Fruit fly (Drosophila melanogaster): ENCODE measurements around the gene FER.

FER gene

DNA sequence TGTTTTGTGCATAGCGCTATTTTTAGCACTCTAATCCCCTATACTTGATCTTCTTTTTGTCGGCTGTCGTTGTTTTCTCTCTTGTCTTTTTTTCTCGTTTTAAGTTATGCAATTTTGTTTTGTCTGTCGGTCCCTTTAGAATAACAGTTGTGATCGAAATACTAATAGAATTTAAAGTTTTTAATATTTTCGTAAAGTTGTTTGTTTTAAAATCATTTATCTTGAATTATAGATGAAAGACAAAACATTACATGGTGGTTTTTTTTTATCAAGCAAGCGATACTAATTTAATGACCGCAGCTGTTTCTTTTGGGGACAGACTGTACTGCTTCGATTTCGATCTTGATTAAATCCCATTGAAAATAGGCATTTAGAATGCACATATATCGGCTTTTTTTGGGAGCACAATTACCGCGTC lies 49.5 kb downstream of the FER start (continued):
- peak; percentile 17; the same call in 1 of the 2 replicates for TF ChIP-seq E2f2 (GFP tag; IDR thresholded peaks at IDR 0.05)
- TF ChIP-seq CG10979 (tag; optimal IDR thresholded peaks at IDR 0.05) = peak; percentile 58
- TF ChIP-seq Dek (tag; optimal IDR thresholded peaks at IDR 0.05) = no peak
- TF ChIP-seq CG2116 (GFP tag; optimal IDR thresholded peaks at IDR 0.05) = no peak
- no peak for TF ChIP-seq lov (optimal IDR thresholded peaks at IDR 0.05)
- TF ChIP-seq lov (GFP tag; IDR thresholded peaks at IDR 0.05) = no peak
- no peak for TF ChIP-seq CG3281 (GFP tag; optimal IDR thresholded peaks at IDR 0.05)
- TF ChIP-seq abd-A (tag; optimal IDR thresholded peaks at IDR 0.05) = no peak
- no peak for TF ChIP-seq CG18011 (GFP tag; optimal IDR thresholded peaks at IDR 0.05)
- peak; percentile 17 for TF ChIP-seq Hr3 (GFP tag; optimal IDR thresholded peaks at IDR 0.05)
- TF ChIP-seq CG6813 (GFP tag; optimal IDR thresholded peaks at IDR 0.05) = no peak
- no peak for TF ChIP-seq CG4282 (GFP tag; optimal IDR thresholded peaks at IDR 0.05)
- no peak for TF ChIP-seq rib (GFP tag; IDR thresholded peaks at IDR 0.05)
- TF ChIP-seq ttk (GFP tag; IDR thresholded peaks at IDR 0.05) = 0 out of 2 replicates have a peak, but pooled peaks have one; percentile 33
- no peak for TF ChIP-seq esg (GFP tag; conservative IDR thresholded peaks at IDR 0.05)
- peak; percentile 40 for TF ChIP-seq CG30403 (GFP tag; optimal IDR thresholded peaks at IDR 0.05)
- TF ChIP-seq exex (tag; optimal IDR thresholded peaks at IDR 0.05) = no peak
- TF ChIP-seq CG43689 (GFP tag; IDR thresholded peaks at IDR 0.05) = no peak
- TF ChIP-seq klu (GFP tag; IDR thresholded peaks at IDR 0.05) = no peak
- TF ChIP-seq CG10366 (GFP tag; IDR thresholded peaks at IDR 0.05) = peak; percentile 49
- peak in 1 of 2 experiments; percentile 23 for TF ChIP-seq Hr78 (GFP tag; optimal IDR thresholded peaks at IDR 0.05)
- TF ChIP-seq CG13123 (GFP tag; optimal IDR thresholded peaks at IDR 0.05) = no peak
- TF ChIP-seq CG15696 (tag; optimal IDR thresholded peaks at IDR 0.05) = no peak
- TF ChIP-seq CG3995 (GFP tag; optimal IDR thresholded peaks at IDR 0.05) = no peak
- peak; percentile 59 for TF ChIP-seq Xbp1 (GFP tag; optimal IDR thresholded peaks at IDR 0.05)
- no peak for TF ChIP-seq E2f1 (GFP tag; IDR thresholded peaks at IDR 0.05)
- TF ChIP-seq CG15514 (GFP tag; optimal IDR thresholded peaks at IDR 0.05) = no peak
- TF ChIP-seq lmd (GFP tag; IDR thresholded peaks at IDR 0.05) = peak; percentile 4; the same call in 1 of the 2 replicates
- TF ChIP-seq CG6175 (GFP tag; IDR thresholded peaks at IDR 0.05) = no peak
- TF ChIP-seq row (GFP tag; IDR thresholded peaks at IDR 0.05) = peak; percentile 54; the same call in 2 of the 3 replicates
- peak; percentile 52 for TF ChIP-seq gcm (GFP tag; optimal IDR thresholded peaks at IDR 0.05)
- TF ChIP-seq tll (GFP tag; optimal IDR thresholded peaks at IDR 0.05) = no peak
- TF ChIP-seq CG6689 (GFP tag; IDR thresholded peaks at IDR 0.05) = no peak
- TF ChIP-seq CG4854 (GFP tag; optimal IDR thresholded peaks at IDR 0.05) = no peak
- peak; percentile 42 for TF ChIP-seq Meics (GFP tag; optimal IDR thresholded peaks at IDR 0.05)
- TF ChIP-seq Camta (GFP tag; optimal IDR thresholded peaks at IDR 0.05) = peak; percentile 42
- TF ChIP-seq wek (GFP tag; optimal IDR thresholded peaks at IDR 0.05) = no peak
- TF ChIP-seq Ravus (GFP tag; IDR thresholded peaks at IDR 0.05) = no peak
- TF ChIP-seq CG16779 (GFP tag; IDR thresholded peaks at IDR 0.05) = no peak
- TF ChIP-seq CG18764 (GFP tag; optimal IDR thresholded peaks at IDR 0.05) = peak; percentile 27
- TF ChIP-seq CG14050 (GFP tag; IDR thresholded peaks at IDR 0.05) = no peak
- TF ChIP-seq CG12942 (GFP tag; optimal IDR thresholded peaks at IDR 0.05) = no peak
- no peak for TF ChIP-seq aop (GFP tag; IDR thresholded peaks at IDR 0.05)
- TF ChIP-seq Nf-YC (tag; optimal IDR thresholded peaks at IDR 0.05) = peak; percentile 11
- no peak for TF ChIP-seq CG11560 (tag; IDR thresholded peaks at IDR 0.05)
- no peak for TF ChIP-seq CG17829 (tag; optimal IDR thresholded peaks at IDR 0.05)
- TF ChIP-seq PHDP (tag; optimal IDR thresholded peaks at IDR 0.05) = peak; percentile 57
- peak; percentile 37 for TF ChIP-seq NfI (GFP tag; optimal IDR thresholded peaks at IDR 0.05)
- TF ChIP-seq Hr51 (GFP tag; optimal IDR thresholded peaks at IDR 0.05) = peak; percentile 13 to 74
- no peak for TF ChIP-seq CG13296 (GFP tag; optimal IDR thresholded peaks at IDR 0.05)
- no peak for TF ChIP-seq btn (GFP tag; optimal IDR thresholded peaks at IDR 0.05)

Measured in whole organism, embryonic.